Worm (Caenorhabditis elegans) whole organism, young adult: Measurements from ENCODE around the gene gck-4.

Experiments
- B0035.1 ChIP-seq: sonication (generic microtip); optimal IDR thresholded peaks from 2 replicates; lab custom pipeline; 2016; ENCODE audit warnings: missing genetic modification characterization, mild to moderate bottlenecking, missing compliant biosample characterization, missing genotype, missing genetic modification reagents
- D2030.7 ChIP-seq: fragments of 200-800 bp; sonication (Bioruptor generic); IDR thresholded peaks from 2 replicates; pipeline ENCODE4 v1.3.6; 2022; ENCODE audit warnings: missing genetic modification reagents, missing genetic modification characterization, missing compliant biosample characterization
- F10E7.11 ChIP-seq: sonication (generic microtip); optimal IDR thresholded peaks from 2 replicates; lab custom pipeline; 2017; ENCODE audit warnings: mild to moderate bottlenecking, missing genetic modification characterization, moderate library complexity, missing compliant biosample characterization
- F33H1.4 ChIP-seq: fragments of 200-800 bp; sonication (Bioruptor generic); IDR thresholded peaks from 2 replicates; pipeline ENCODE4 v1.3.6; 2022; ENCODE audit warnings: missing genetic modification reagents, missing genetic modification characterization, missing compliant biosample characterization
- F57A8.1 ChIP-seq: fragments of 200-800 bp; sonication (Bioruptor generic); optimal IDR thresholded peaks from 2 replicates; lab custom pipeline; 2018; ENCODE audit warnings: mild to moderate bottlenecking, missing genetic modification characterization, moderate library complexity, missing compliant biosample characterization
- F57C9.4 ChIP-seq: sonication (generic microtip); optimal IDR thresholded peaks from 2 replicates; lab custom pipeline; 2017; ENCODE audit warnings: mild to moderate bottlenecking, missing genetic modification characterization, missing compliant biosample characterization
- K11D2.4 ChIP-seq: fragments of 200-800 bp; sonication (Bioruptor generic); IDR thresholded peaks from 2 replicates; pipeline ENCODE4 v1.3.6; 2022; ENCODE audit warnings: missing genetic modification reagents, missing genetic modification characterization, missing compliant biosample characterization
- T07F8.4 ChIP-seq: sonication (generic microtip); optimal IDR thresholded peaks from 2 replicates; lab custom pipeline; 2016; ENCODE audit warnings: mild to moderate bottlenecking, missing genetic modification characterization, moderate library complexity, missing compliant biosample characterization
- Y53F4B.3 ChIP-seq: fragments of 200-800 bp; sonication (Bioruptor generic); IDR thresholded peaks from 2 replicates; pipeline ENCODE4 v1.3.6; 2022; ENCODE audit warnings: missing genetic modification reagents, missing genetic modification characterization, missing compliant biosample characterization
- Y56A3A.18 ChIP-seq: fragments of 200-800 bp; sonication (Bioruptor generic); IDR thresholded peaks from 2 replicates; pipeline ENCODE4 v1.3.6; 2022; ENCODE audit warnings: missing genetic modification reagents, missing genetic modification characterization, missing compliant biosample characterization
- Y67H2A.10 ChIP-seq: fragments of 200-800 bp; sonication (Bioruptor generic); conservative IDR thresholded peaks from 2 replicates; pipeline ENCODE4 v1.3.6; 2022; ENCODE audit warnings: missing genetic modification reagents, missing genetic modification characterization, missing compliant biosample characterization
- Y95B8A.8 ChIP-seq: fragments of 200-800 bp; sonication (Bioruptor generic); IDR thresholded peaks from 2 replicates; pipeline ENCODE4 v1.3.6; 2022; ENCODE audit warnings: missing genetic modification reagents, missing genetic modification characterization, missing compliant biosample characterization
- atf-7 ChIP-seq: sonication (generic microtip); optimal IDR thresholded peaks from 2 replicates; lab custom pipeline; 2017; ENCODE audit warnings: mild to moderate bottlenecking, missing genetic modification characterization, missing compliant biosample characterization
- athp-1 ChIP-seq: sonication (generic microtip); optimal IDR thresholded peaks from 2 replicates; lab custom pipeline; 2017; ENCODE audit warnings: mild to moderate bottlenecking, missing genetic modification characterization, missing compliant biosample characterization
- attf-6 ChIP-seq: fragments of 200-800 bp; sonication (Bioruptor generic); IDR thresholded peaks from 2 replicates; pipeline ENCODE4 v1.3.6; 2022; ENCODE audit warnings: missing genetic modification reagents, missing genetic modification characterization, missing compliant biosample characterization
- ccch-3 ChIP-seq: fragments of 200-800 bp; sonication (Bioruptor generic); optimal IDR thresholded peaks from 2 replicates; lab custom pipeline; 2018; ENCODE audit warnings: mild to moderate bottlenecking, missing genetic modification characterization, missing compliant biosample characterization
- ceh-27 ChIP-seq: fragments of 200-800 bp; sonication (Bioruptor generic); optimal IDR thresholded peaks from 2 replicates; lab custom pipeline; 2018; ENCODE audit warnings: mild to moderate bottlenecking, missing genetic modification characterization, moderate library complexity, missing compliant biosample characterization
- ceh-40 ChIP-seq: fragments of 200-800 bp; sonication (Bioruptor generic); IDR thresholded peaks from 2 replicates; pipeline ENCODE4 v1.3.6; 2022; ENCODE audit warnings: missing genetic modification characterization, missing compliant biosample characterization
- chd-7 ChIP-seq: sonication (generic microtip); optimal IDR thresholded peaks from 2 replicates; lab custom pipeline; 2016; ENCODE audit warnings: mild to moderate bottlenecking, missing genetic modification characterization, moderate library complexity, missing compliant biosample characterization
- dox-1 ChIP-seq: fragments of 200-800 bp; sonication (Bioruptor generic); IDR thresholded peaks from 2 replicates; pipeline ENCODE4 v1.3.6; 2022; ENCODE audit warnings: missing genetic modification reagents, missing genetic modification characterization, missing compliant biosample characterization
- efl-1 ChIP-seq: fragments of 150-350 bp; optimal IDR thresholded peaks from 2 replicates; lab custom pipeline; 2014; ENCODE audit warnings: missing biosample characterization, missing genetic modification reagents, missing genetic modification characterization
- egl-18 ChIP-seq: fragments of 200-800 bp; sonication (Bioruptor generic); IDR thresholded peaks from 2 replicates; pipeline ENCODE4 v1.3.6; 2022; ENCODE audit warnings: missing genetic modification reagents, missing genetic modification characterization, missing compliant biosample characterization
- egl-44 ChIP-seq: fragments of 200-800 bp; sonication (Bioruptor generic); IDR thresholded peaks from 2 replicates; pipeline ENCODE4 v1.3.6; 2022; ENCODE audit warnings: missing genetic modification reagents, missing genetic modification characterization, missing compliant biosample characterization
- egrh-3 ChIP-seq: fragments of 200-800 bp; sonication (Bioruptor generic); IDR thresholded peaks from 2 replicates; pipeline ENCODE4 v1.3.6; 2022; ENCODE audit warnings: missing genetic modification reagents, missing genetic modification characterization, missing compliant biosample characterization
- ekl-4 ChIP-seq: fragments of 200-800 bp; sonication (Bioruptor generic); IDR thresholded peaks from 2 replicates; pipeline ENCODE4 v1.3.6; 2022; ENCODE audit warnings: missing genetic modification reagents, missing genetic modification characterization, missing compliant biosample characterization
- fkh-3 ChIP-seq: sonication (generic microtip); optimal IDR thresholded peaks from 2 replicates; lab custom pipeline; 2016; ENCODE audit warnings: mild to moderate bottlenecking, missing genetic modification characterization, missing compliant biosample characterization
- gei-17 ChIP-seq: fragments of 200-800 bp; sonication (Bioruptor generic); optimal IDR thresholded peaks from 2 replicates; lab custom pipeline; 2018; ENCODE audit warnings: mild to moderate bottlenecking, missing genetic modification characterization, missing compliant biosample characterization
- him-1 ChIP-seq: sonication (generic microtip); optimal IDR thresholded peaks from 2 replicates; lab custom pipeline; 2016; ENCODE audit warnings: missing genotype, missing genetic modification reagents, missing genetic modification characterization, missing compliant biosample characterization
- hmg-1.2 ChIP-seq: fragments of 200-800 bp; sonication (Bioruptor generic); IDR thresholded peaks from 2 replicates; pipeline ENCODE4 v1.3.6; 2022; ENCODE audit warnings: missing genetic modification reagents, missing genetic modification characterization, missing compliant biosample characterization
- hsf-1 ChIP-seq: fragments of 200-800 bp; sonication (Bioruptor generic); IDR thresholded peaks from 2 replicates; pipeline ENCODE4 v1.3.6; 2022; ENCODE audit warnings: missing genetic modification reagents, missing genetic modification characterization, missing compliant biosample characterization
- lir-1 ChIP-seq: fragments of 200-800 bp; sonication (Bioruptor generic); conservative IDR thresholded peaks from 2 replicates; pipeline ENCODE4 v1.3.6; 2022; ENCODE audit warnings: missing genetic modification reagents, missing genetic modification characterization, missing compliant biosample characterization
- madf-3 ChIP-seq: fragments of 200-800 bp; sonication (Bioruptor generic); IDR thresholded peaks from 2 replicates; pipeline ENCODE4 v1.3.6; 2022; ENCODE audit warnings: missing genetic modification reagents, missing genetic modification characterization, missing compliant biosample characterization
- madf-8 ChIP-seq: fragments of 200-800 bp; sonication (Bioruptor generic); conservative IDR thresholded peaks from 2 replicates; pipeline ENCODE4 v1.3.6; 2022; ENCODE audit warnings: missing genetic modification reagents, missing genetic modification characterization, missing compliant biosample characterization
- mcd-1 ChIP-seq: fragments of 200-800 bp; sonication (Bioruptor generic); IDR thresholded peaks from 2 replicates; pipeline ENCODE4 v1.3.6; 2022; ENCODE audit warnings: missing genetic modification reagents, missing genetic modification characterization, missing compliant biosample characterization
- mxl-1 ChIP-seq: sonication (generic microtip); optimal IDR thresholded peaks from 2 replicates; lab custom pipeline; 2016; ENCODE audit warnings: missing genetic modification characterization, missing compliant biosample characterization
- nfya-1 ChIP-seq: sonication (generic microtip); optimal IDR thresholded peaks from 2 replicates; lab custom pipeline; 2017; ENCODE audit warnings: antibody characterized with exemption, missing compliant biosample characterization, missing genetic modification characterization, borderline replicate concordance; ENCODE audit not compliant: insufficient read depth
- nhr-90 ChIP-seq: sonication (generic microtip); optimal IDR thresholded peaks from 2 replicates; lab custom pipeline; 2016; ENCODE audit warnings: missing genotype, mild to moderate bottlenecking, missing genetic modification characterization, missing compliant biosample characterization
- pbrm-1 ChIP-seq: fragments of 200-800 bp; sonication (Bioruptor generic); IDR thresholded peaks from 2 replicates; pipeline ENCODE4 v1.3.6; 2022; ENCODE audit warnings: missing genetic modification reagents, missing genetic modification characterization, missing compliant biosample characterization
- pha-4 ChIP-seq: fragments of 150-350 bp; sonication (generic microtip); optimal IDR thresholded peaks from 2 replicates; lab custom pipeline; 2014; ENCODE audit warnings: missing biosample characterization, missing genetic modification reagents, missing genetic modification characterization
- rec-8 ChIP-seq, 2 experiments: sonication (generic microtip); optimal IDR thresholded peaks; 2 replicates each; lab custom pipeline; 2016; ENCODE audit warnings: mild to moderate bottlenecking in 2 of 2, missing genetic modification characterization in 2 of 2, missing genetic modification reagents in 2 of 2, missing genotype in 2 of 2, missing biosample characterization in 1 of 2, missing compliant biosample characterization in 1 of 2, moderate library complexity in 1 of 2
- repo-1 ChIP-seq: sonication (generic microtip); optimal IDR thresholded peaks from 2 replicates; lab custom pipeline; 2017; ENCODE audit warnings: mild to moderate bottlenecking, missing genetic modification characterization, missing compliant biosample characterization
- sdz-38 ChIP-seq: sonication (generic microtip); optimal IDR thresholded peaks from 2 replicates; lab custom pipeline; 2016; ENCODE audit warnings: missing genotype, missing genetic modification characterization, missing compliant biosample characterization
- tlf-1 ChIP-seq: fragments of 200-800 bp; sonication (Bioruptor generic); optimal IDR thresholded peaks from 2 replicates; lab custom pipeline; 2018; ENCODE audit warnings: mild to moderate bottlenecking, missing genetic modification characterization, missing compliant biosample characterization
- unc-130 ChIP-seq: sonication (generic microtip); optimal IDR thresholded peaks from 2 replicates; lab custom pipeline; 2016; ENCODE audit warnings: missing genetic modification reagents, missing genetic modification characterization, missing compliant biosample characterization
- unc-62 ChIP-seq: fragments of 150-350 bp; optimal IDR thresholded peaks from 2 replicates; lab custom pipeline; 2014; ENCODE audit warnings: missing biosample characterization, missing genetic modification reagents, missing genetic modification characterization
- xnd-1 ChIP-seq: sonication (generic microtip); optimal IDR thresholded peaks from 2 replicates; lab custom pipeline; 2016; ENCODE audit warnings: missing genotype, missing genetic modification reagents, missing genetic modification characterization, missing compliant biosample characterization
- zfh-2 ChIP-seq: fragments of 200-800 bp; sonication (Bioruptor generic); conservative IDR thresholded peaks from 2 replicates; pipeline ENCODE4 v1.3.6; 2022; ENCODE audit warnings: missing genetic modification reagents, missing genetic modification characterization, missing compliant biosample characterization
- ztf-3 ChIP-seq: fragments of 200-800 bp; sonication (Bioruptor generic); optimal IDR thresholded peaks from 2 replicates; lab custom pipeline; 2018; ENCODE audit warnings: mild to moderate bottlenecking, missing genetic modification characterization, missing compliant biosample characterization
- ztf-6 ChIP-seq: fragments of 200-800 bp; sonication (Bioruptor generic); IDR thresholded peaks from 2 replicates; pipeline ENCODE4 v1.3.6; 2022; ENCODE audit warnings: missing genetic modification reagents, missing genetic modification characterization, missing compliant biosample characterization

gck-4 gene

DNA sequence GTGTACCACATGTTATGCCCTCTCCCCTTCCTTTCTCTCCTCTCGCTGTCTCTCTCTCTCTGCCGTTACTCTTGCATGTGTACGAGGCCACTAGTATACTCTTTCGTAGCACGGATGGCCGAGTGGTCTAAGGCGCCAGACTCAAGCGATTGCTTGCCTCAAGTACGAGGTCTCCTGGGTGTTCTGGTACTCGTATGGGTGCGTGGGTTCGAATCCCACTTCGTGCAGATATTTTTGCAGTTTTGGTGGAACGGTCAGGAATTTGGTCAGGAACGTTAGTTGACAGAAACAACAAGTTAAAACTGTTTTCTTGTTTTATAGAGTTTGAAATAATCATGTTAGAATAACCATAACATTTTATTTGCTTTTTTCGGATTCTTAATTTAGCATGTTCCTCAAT lies 11.5 kb upstream of the gck-4 start (continued):
- TF ChIP-seq nfya-1 (tag; lab: Kevin White, UChicago) (no peak), ceh-27 (GFP tag; lab: Kevin White, UChicago) (peak; percentile 96), egrh-3 (GFP tag; lab: Robert Waterston, UW) (peak; percentile 75), him-1 (tag; lab: Kevin White, UChicago) (peak; percentile 98), dox-1 (GFP tag; lab: Robert Waterston, UW) (peak; percentile 93), hmg-1.2 (GFP tag; lab: Robert Waterston, UW) (peak; percentile 89), repo-1 (peak; percentile 85), F57C9.4 (tag; lab: Kevin White, UChicago) (peak; percentile 81), unc-62 (GFP tag; lab: Kevin White, UChicago) (no peak), tlf-1 (GFP tag; lab: Kevin White, UChicago) (peak; percentile 81), pbrm-1 (GFP tag; lab: Robert Waterston, UW) (peak; percentile 91), madf-8 (GFP tag; lab: Robert Waterston, UW) (no peak), ztf-6 (GFP tag; lab: Robert Waterston, UW) (peak; percentile 95; the same call in 1 of the 2 replicates), K11D2.4 (GFP tag; lab: Robert Waterston, UW) (peak; percentile 82), ekl-4 (GFP tag; lab: Robert Waterston, UW) (peak; percentile 92), unc-130 (GFP tag; lab: Kevin White, UChicago) (peak; percentile 70), Y56A3A.18 (GFP tag; lab: Robert Waterston, UW) (peak; percentile 97), ztf-3 (GFP tag; lab: Kevin White, UChicago) (peak; percentile 66), athp-1 (tag; lab: Kevin White, UChicago) (peak; percentile 94), nhr-90 (tag; lab: Kevin White, UChicago) (peak; percentile 95), efl-1 (GFP tag; lab: Kevin White, UChicago) (no peak), egl-44 (GFP tag; lab: Robert Waterston, UW) (peak; percentile 96), chd-7 (tag; lab: Kevin White, UChicago) (peak; percentile 97), egl-18 (GFP tag; lab: Robert Waterston, UW) (peak; percentile 78), madf-3 (GFP tag; lab: Robert Waterston, UW) (peak; percentile 88; the same call in 1 of the 2 replicates), mcd-1 (peak; percentile 76), Y53F4B.3 (GFP tag; lab: Robert Waterston, UW) (0 out of 2 replicates have a peak, but pooled peaks have one; percentile 40), Y67H2A.10 (GFP tag; lab: Robert Waterston, UW) (0 out of 2 replicates have a peak, but pooled peaks have one; percentile 54), T07F8.4 (peak; percentile 89), F10E7.11 (peak; percentile 96), gei-17 (GFP tag; lab: Kevin White, UChicago) (peak; percentile 88), ceh-40 (GFP tag; lab: Robert Waterston, UW) (peak; percentile 93), hsf-1 (GFP tag; lab: Robert Waterston, UW) (0 out of 2 replicates have a peak, but pooled peaks have one; percentile 63), atf-7 (tag; lab: Kevin White, UChicago) (peak; percentile 88), rec-8 (tag; optimal IDR thresholded peaks at IDR 0.05; lab: Kevin White, UChicago) (peak; percentile 95), mxl-1 (tag; lab: Kevin White, UChicago) (peak; percentile 97), zfh-2 (GFP tag; lab: Robert Waterston, UW) (peak; percentile 82), pha-4 (tag; lab: Kevin White, UChicago) (no peak), sdz-38 (tag; lab: Kevin White, UChicago) (peak; percentile 40), fkh-3 (tag; lab: Kevin White, UChicago) (peak; percentile 97), Y95B8A.8 (GFP tag; lab: Robert Waterston, UW) (0 out of 2 replicates have a peak, but pooled peaks have one; percentile 38), F33H1.4 (GFP tag; lab: Robert Waterston, UW) (0 out of 2 replicates have a peak, but pooled peaks have one; percentile 26), attf-6 (GFP tag; lab: Robert Waterston, UW) (peak; percentile 80; the same call in 1 of the 2 replicates), ccch-3 (GFP tag; lab: Kevin White, UChicago) (peak; percentile 62), D2030.7 (peak; percentile 89), F57A8.1 (GFP tag; lab: Kevin White, UChicago) (peak; percentile 79), xnd-1 (tag; lab: Kevin White, UChicago) (no peak), B0035.1 (peak; percentile 90), lir-1 (GFP tag; lab: Robert Waterston, UW) (peak; percentile 88)
